Worm (Caenorhabditis elegans): ENCODE data around the gene hlh-3.

Gene hlh-3

DNA sequence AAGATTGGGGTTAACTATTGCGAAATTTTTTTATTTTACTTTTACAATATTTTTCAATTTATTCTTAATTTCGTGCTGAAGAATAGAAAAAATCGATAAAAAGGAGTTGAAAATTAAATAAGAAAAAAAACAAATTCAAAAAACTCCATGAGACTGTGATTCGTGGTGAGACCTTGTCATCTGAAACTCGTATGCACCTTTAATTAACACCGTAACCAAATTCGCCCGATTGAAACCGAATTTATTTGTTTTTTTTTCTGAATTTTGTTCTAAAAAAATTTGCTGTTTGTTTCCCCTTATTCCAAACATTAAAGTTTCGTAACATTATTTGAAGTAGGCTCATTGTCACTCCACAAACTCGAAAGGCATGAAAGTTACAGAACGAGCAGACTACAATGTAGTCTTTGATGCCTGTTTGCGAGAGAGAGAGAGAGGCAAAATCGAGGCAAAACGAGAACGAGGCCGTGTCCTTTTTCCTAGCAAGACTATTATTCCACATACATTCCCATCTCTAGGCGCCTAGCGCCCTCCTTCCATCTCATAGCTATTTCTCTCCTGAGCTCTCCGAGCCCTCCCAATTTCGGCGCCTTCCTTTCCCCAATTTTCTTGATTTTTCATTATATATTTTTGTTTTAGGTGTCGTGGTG lies 22.6 kb downstream of the hlh-3 start, which contains the start of gene T24H10.4:
T24H10.4 (plus strand) TSS at position 630 of the 647 bp plus-strand sequence.
- TF ChIP-seq nhr-237 (tag; optimal IDR thresholded peaks at IDR 0.05) (no peak), lin-11 (tag; optimal IDR thresholded peaks at IDR 0.05) (no peak), unc-39 (tag; optimal IDR thresholded peaks at IDR 0.05) (no peak), elt-3 (tag; optimal IDR thresholded peaks at IDR 0.05) (no peak), lin-39 (tag; optimal IDR thresholded peaks at IDR 0.05) (no peak), lsy-2 (tag; optimal IDR thresholded peaks at IDR 0.05) (peak in 1 of 2 experiments; percentile 13), nhr-6 (tag; optimal IDR thresholded peaks at IDR 0.05) (no peak), sma-3 (GFP tag; optimal IDR thresholded peaks at IDR 0.05) (no peak), dmd-4 (tag; optimal IDR thresholded peaks at IDR 0.05) (no peak), ztf-11 (tag; optimal IDR thresholded peaks at IDR 0.05) (no peak), elt-1 (tag; optimal IDR thresholded peaks at IDR 0.05) (no peak), nhr-23 (tag; optimal IDR thresholded peaks at IDR 0.05) (no peak), nhr-129 (tag; optimal IDR thresholded peaks at IDR 0.05) (peak; percentile 60), F13H6.1 (tag; optimal IDR thresholded peaks at IDR 0.05) (peak; percentile 18), nhr-21 (tag; optimal IDR thresholded peaks at IDR 0.05) (no peak), C34F6.9 (tag; optimal IDR thresholded peaks at IDR 0.05) (peak; percentile 37), ama-1 (optimal IDR thresholded peaks at IDR 0.05) (no peak), zag-1 (tag; optimal IDR thresholded peaks at IDR 0.05) (no peak), Y55F3AM.14 (GFP tag; optimal IDR thresholded peaks at IDR 0.05) (no peak)

DNA sequence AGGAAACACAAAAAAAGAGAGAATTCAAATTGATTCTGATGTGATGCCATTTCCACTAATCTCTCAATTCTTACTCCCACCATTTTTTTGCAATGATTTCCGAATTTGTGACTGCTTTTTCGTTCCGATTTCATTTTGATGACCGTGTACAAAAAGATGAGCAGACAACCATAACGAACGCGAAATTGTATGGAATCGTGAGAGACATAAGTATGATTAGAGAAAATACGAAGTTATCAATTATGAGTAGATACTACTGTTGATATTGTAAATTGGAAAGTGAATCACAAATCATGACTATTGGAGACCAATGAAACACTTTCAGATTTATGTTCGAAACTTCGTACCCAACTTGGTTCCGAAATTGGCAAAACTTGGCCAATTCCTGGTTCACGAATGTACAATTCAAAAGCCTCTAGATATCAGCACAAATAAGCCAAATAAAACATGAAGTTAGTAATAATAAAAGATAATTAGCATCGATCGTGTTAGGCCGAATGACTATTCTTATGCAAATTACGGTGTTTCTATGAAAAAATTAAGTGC lies 25.1 kb downstream of the hlh-3 start:
- TF ChIP-seq lin-13 (GFP tag; optimal IDR thresholded peaks at IDR 0.05): no peak
- peak; percentile 14 for TF ChIP-seq crh-2 (tag; optimal IDR thresholded peaks at IDR 0.05)
- TF ChIP-seq fos-1 (tag; optimal IDR thresholded peaks at IDR 0.05): peak; percentile 94
- no peak for TF ChIP-seq nhr-23 (tag; optimal IDR thresholded peaks at IDR 0.05)

DNA sequence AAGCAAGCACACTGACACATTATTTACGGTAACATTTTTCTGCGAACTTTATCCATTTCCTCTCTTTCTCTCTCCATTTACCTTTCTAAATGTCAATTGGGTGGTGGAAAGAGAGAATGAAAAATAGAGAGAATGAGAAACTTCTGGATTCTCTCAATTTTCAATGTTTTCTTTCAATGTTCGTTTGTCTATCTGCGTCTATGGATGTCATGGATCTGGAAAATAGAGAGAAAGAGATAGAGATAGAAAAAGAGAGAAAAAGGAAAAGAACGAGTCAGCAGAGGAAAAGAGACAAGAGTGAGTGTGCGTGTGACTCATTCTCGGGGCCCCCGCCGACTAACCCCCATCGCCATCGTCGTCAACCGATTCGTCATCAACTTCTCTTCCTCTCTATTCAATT lies 26.4 kb downstream of the hlh-3 start, which contains the start of gene jun-1:
jun-1 (plus strand) TSS at position 307 of the 400 bp plus-strand sequence.
- no peak for TF ChIP-seq elt-1 (tag; optimal IDR thresholded peaks at IDR 0.05)
- peak; percentile 12 for TF ChIP-seq mab-5 (tag; optimal IDR thresholded peaks at IDR 0.05)
- peak; percentile 68 to 91 for TF ChIP-seq lsy-2 (tag; optimal IDR thresholded peaks at IDR 0.05)
- no peak for TF ChIP-seq dmd-4 (tag; optimal IDR thresholded peaks at IDR 0.05)
- TF ChIP-seq fos-1 (tag; optimal IDR thresholded peaks at IDR 0.05): peak; percentile 100
- no peak for TF ChIP-seq unc-39 (tag; optimal IDR thresholded peaks at IDR 0.05)
- peak; percentile 88 for TF ChIP-seq sem-4 (tag; optimal IDR thresholded peaks at IDR 0.05)
- TF ChIP-seq ztf-4 (tag; optimal IDR thresholded peaks at IDR 0.05): peak; percentile 94
- TF ChIP-seq snpc-4 (tag; optimal IDR thresholded peaks at IDR 0.05): peak; percentile 43
- TF ChIP-seq R02D3.7 (tag; optimal IDR thresholded peaks at IDR 0.05): no peak
- peak; percentile 11 for TF ChIP-seq unc-62 (GFP tag; optimal IDR thresholded peaks at IDR 0.05)
- no peak for TF ChIP-seq lin-11 (tag; optimal IDR thresholded peaks at IDR 0.05)
- TF ChIP-seq peb-1 (tag; optimal IDR thresholded peaks at IDR 0.05): no peak
- TF ChIP-seq F13H6.1 (tag; optimal IDR thresholded peaks at IDR 0.05): peak; percentile 91
- TF ChIP-seq ama-1 (optimal IDR thresholded peaks at IDR 0.05): no peak
- no peak for TF ChIP-seq elt-3 (tag; optimal IDR thresholded peaks at IDR 0.05)
- peak; percentile 98 for TF ChIP-seq C34F6.9 (tag; optimal IDR thresholded peaks at IDR 0.05)
- TF ChIP-seq ztf-1 (GFP tag; conservative IDR thresholded peaks at IDR 0.05): no peak
- peak; percentile 94 for TF ChIP-seq nhr-25 (tag; optimal IDR thresholded peaks at IDR 0.05)
- peak; percentile 73 for TF ChIP-seq lin-13 (GFP tag; optimal IDR thresholded peaks at IDR 0.05)
- TF ChIP-seq aly-2 (tag; optimal IDR thresholded peaks at IDR 0.05): no peak
- TF ChIP-seq ceh-16 (tag; optimal IDR thresholded peaks at IDR 0.05): peak; percentile 51
- peak; percentile 94 for TF ChIP-seq sma-3 (GFP tag; optimal IDR thresholded peaks at IDR 0.05)
- TF ChIP-seq skn-1 (tag; optimal IDR thresholded peaks at IDR 0.05): no peak
- TF ChIP-seq unc-55 (GFP tag; optimal IDR thresholded peaks at IDR 0.05): peak; percentile 91
- TF ChIP-seq gmeb-1 (tag; optimal IDR thresholded peaks at IDR 0.05): peak; percentile 73
- TF ChIP-seq ZK546.5 (tag; optimal IDR thresholded peaks at IDR 0.05): no peak
- no peak for TF ChIP-seq ztf-11 (tag; optimal IDR thresholded peaks at IDR 0.05)
- TF ChIP-seq ceh-82 (tag; optimal IDR thresholded peaks at IDR 0.05): peak; percentile 18
- peak; percentile 93 for TF ChIP-seq nhr-21 (tag; optimal IDR thresholded peaks at IDR 0.05)
- no peak for TF ChIP-seq mbf-1 (tag; optimal IDR thresholded peaks at IDR 0.05)
- peak; percentile 51 for TF ChIP-seq nhr-237 (tag; optimal IDR thresholded peaks at IDR 0.05)
- TF ChIP-seq mdl-1 (tag; optimal IDR thresholded peaks at IDR 0.05): peak; percentile 22 to 70
- peak; percentile 67 for TF ChIP-seq blmp-1 (tag; optimal IDR thresholded peaks at IDR 0.05; ENCODE audit: insufficient read depth)
- peak; percentile 84 for TF ChIP-seq sma-9 (GFP tag; optimal IDR thresholded peaks at IDR 0.05)
- TF ChIP-seq sma-9 (tag; optimal IDR thresholded peaks at IDR 0.05): no peak
- TF ChIP-seq egl-27 (tag; optimal IDR thresholded peaks at IDR 0.05): peak; percentile 90
- TF ChIP-seq zag-1 (tag; optimal IDR thresholded peaks at IDR 0.05): peak; percentile 13
- TF ChIP-seq alr-1 (tag; optimal IDR thresholded peaks at IDR 0.05): no peak
- TF ChIP-seq lin-39 (tag; optimal IDR thresholded peaks at IDR 0.05): no peak
- TF ChIP-seq nhr-11 (tag; optimal IDR thresholded peaks at IDR 0.05): no peak
- no peak for TF ChIP-seq nhr-23 (tag; optimal IDR thresholded peaks at IDR 0.05)
- no peak for TF ChIP-seq nhr-12 (tag; optimal IDR thresholded peaks at IDR 0.05)
- peak; percentile 88 for TF ChIP-seq crh-2 (tag; optimal IDR thresholded peaks at IDR 0.05)

Measured in whole organism, L2 larva.